Fruit fly (Drosophila melanogaster): ENCODE data around the gene bowl.

DNA sequence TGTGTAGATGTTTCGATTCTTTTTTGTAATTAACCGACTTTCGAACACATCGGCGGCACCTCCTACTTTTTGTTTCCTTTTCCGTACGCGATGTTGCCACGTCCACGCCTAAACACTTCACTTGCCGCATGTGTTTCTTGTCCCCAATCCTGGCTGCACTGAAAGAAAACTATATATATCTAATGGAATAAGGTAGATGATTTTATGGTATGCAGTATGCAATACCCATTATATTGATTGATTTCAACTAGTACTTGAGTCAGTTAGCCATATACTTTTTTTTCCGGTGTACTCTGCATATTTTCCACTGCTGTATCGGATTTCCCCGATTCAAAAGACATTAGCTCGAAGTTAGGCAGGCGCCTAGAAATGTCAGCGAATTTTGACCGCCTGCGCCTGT, 47.4 kb downstream of the bowl start:
- no peak for TF ChIP-seq cnc (optimal IDR thresholded peaks at IDR 0.05)
- TF ChIP-seq bab1 (GFP tag; optimal IDR thresholded peaks at IDR 0.05) = no peak
- no peak for TF ChIP-seq ovo (GFP tag; optimal IDR thresholded peaks at IDR 0.05)
- TF ChIP-seq CG7045 (GFP tag; optimal IDR thresholded peaks at IDR 0.05) = no peak
- no peak for TF ChIP-seq CG12768 (GFP tag; optimal IDR thresholded peaks at IDR 0.05)
